Worm (Caenorhabditis elegans): ENCODE results near the gene F39G3.3.

F39G3.3 gene

ce11 chrV:4769633-4770032 is 37.9 kb downstream of the F39G3.3 start, which contains the start of gene C18G1.9:
Gene C18G1.9, minus strand, starts transcription at chrV:4769733.
- TF ChIP-seq ces-1 (GFP tag; optimal IDR thresholded peaks at IDR 0.05) (no peak), arid-1 (GFP tag; conservative IDR thresholded peaks at IDR 0.05) (no peak), ceh-32 (tag; optimal IDR thresholded peaks at IDR 0.05; ENCODE audit: poor library complexity) (no peak), mep-1 (tag; optimal IDR thresholded peaks at IDR 0.05) (no peak), hif-1 (tag; optimal IDR thresholded peaks at IDR 0.05) (no peak)

DNA sequence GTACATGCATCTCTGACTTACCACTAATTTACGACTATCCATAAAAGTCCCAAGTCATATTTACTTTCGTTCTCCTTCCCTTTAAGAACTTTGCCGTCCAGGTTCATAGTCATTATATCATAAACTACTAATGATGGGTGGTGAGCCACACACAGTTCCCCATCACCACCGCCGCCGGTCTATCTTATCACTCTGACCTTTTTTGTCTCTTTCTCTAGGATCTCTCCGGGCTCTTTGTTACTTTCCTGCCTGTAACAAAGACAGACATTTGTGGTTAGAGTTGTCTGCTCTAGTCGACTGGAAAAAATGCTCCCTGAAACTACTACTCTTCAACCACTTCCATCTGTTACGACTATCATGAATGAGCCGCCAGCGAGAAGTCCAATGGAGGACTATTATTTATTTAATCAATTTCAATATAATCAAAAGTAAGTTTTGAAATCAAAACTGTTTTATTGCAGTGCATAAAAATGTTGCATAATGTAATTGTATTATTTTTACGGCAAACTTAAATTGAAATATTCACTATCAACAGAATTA is 38.8 kb downstream of the F39G3.3 start, which contains the start of gene elt-7:
elt-7 (plus strand) TSS at position 263 of the 540 bp plus-strand sequence.
- TF ChIP-seq nhr-111 (GFP tag; optimal IDR thresholded peaks at IDR 0.05) (no peak), aha-1 (tag) (peak; percentile 92), php-3 (GFP tag; IDR thresholded peaks at IDR 0.05) (0 out of 2 replicates have a peak, but pooled peaks have one; percentile 11), hmg-1.1 (GFP tag; IDR thresholded peaks at IDR 0.05) (no peak), nhr-28 (tag; optimal IDR thresholded peaks at IDR 0.05) (peak; percentile 73), dmd-6 (GFP tag; IDR thresholded peaks at IDR 0.05) (peak; percentile 54), pqm-1 (tag; optimal IDR thresholded peaks at IDR 0.05) (peak; percentile 81), nhr-41 (GFP tag; IDR thresholded peaks at IDR 0.05) (peak; percentile 84; the same call in 1 of the 2 replicates), hlh-11 (tag; optimal IDR thresholded peaks at IDR 0.05) (peak; percentile 40), hif-1 (tag; optimal IDR thresholded peaks at IDR 0.05) (no peak)

ce11 chrV:4775140-4775539 is 43.4 kb downstream of the F39G3.3 start:
- 0 out of 2 replicates have a peak, but pooled peaks have one; percentile 32 for TF ChIP-seq ceh-20 (GFP tag; IDR thresholded peaks at IDR 0.05)
- no peak for TF ChIP-seq nhr-41 (GFP tag; IDR thresholded peaks at IDR 0.05)
- peak in 1 of 2 experiments; percentile 68 for TF ChIP-seq unc-62 (GFP tag; optimal IDR thresholded peaks at IDR 0.05 in 1 of 2)
- TF ChIP-seq unc-62 (tag; optimal IDR thresholded peaks at IDR 0.05) = no peak
- no peak for TF ChIP-seq pqm-1 (tag; optimal IDR thresholded peaks at IDR 0.05)

- TF ChIP-seq unc-62 (GFP tag; optimal IDR thresholded peaks at IDR 0.05 in 1 of 2) (peak in 1 of 2 experiments; percentile 94), unc-62 (tag; optimal IDR thresholded peaks at IDR 0.05) (no peak), zfp-2 (tag; optimal IDR thresholded peaks at IDR 0.05) (no peak)
Measured at ce11 chrV:4777388-4777986, 45.8 kb downstream of the F39G3.3 start, which contains the start of gene C18G1.1. Gene C18G1.1, plus strand, starts transcription at chrV:4777960.

- peak; percentile 59 for TF ChIP-seq aha-1 (tag)
- no peak for TF ChIP-seq dve-1 (tag; optimal IDR thresholded peaks at IDR 0.05; ENCODE audit: insufficient read depth)
- TF ChIP-seq hlh-11 (tag; optimal IDR thresholded peaks at IDR 0.05) = no peak
Measured at ce11 chrV:4783313-4783712, 51.6 kb downstream of the F39G3.3 start, which contains the start of gene Y60C6A.1. Gene Y60C6A.1, plus strand, starts transcription at chrV:4783613.

All from whole organism, L4 larva.